Worm (Caenorhabditis elegans): ENCODE results near the gene fbxb-47.

ce11 chrII:1722394-1722793 lies 19.1 kb upstream of the fbxb-47 start, which contains the start of the genes fbxb-5 and btb-8:
- no peak for TF ChIP-seq lin-39 (tag; optimal IDR thresholded peaks at IDR 0.05)
- TF ChIP-seq elt-2 (tag; optimal IDR thresholded peaks at IDR 0.05), result no peak
- no peak for TF ChIP-seq nfya-1 (tag; optimal IDR thresholded peaks at IDR 0.05; ENCODE audit: insufficient read depth)
- no peak for TF ChIP-seq pqm-1 (tag; optimal IDR thresholded peaks at IDR 0.05)
- TF ChIP-seq nhr-11 (tag; optimal IDR thresholded peaks at IDR 0.05), result no peak
- no peak for TF ChIP-seq nhr-76 (tag; optimal IDR thresholded peaks at IDR 0.05)

Data from whole organism, L3 larva.